Worm (Caenorhabditis elegans): Measurements from ENCODE around the gene F45D11.14.

DNA sequence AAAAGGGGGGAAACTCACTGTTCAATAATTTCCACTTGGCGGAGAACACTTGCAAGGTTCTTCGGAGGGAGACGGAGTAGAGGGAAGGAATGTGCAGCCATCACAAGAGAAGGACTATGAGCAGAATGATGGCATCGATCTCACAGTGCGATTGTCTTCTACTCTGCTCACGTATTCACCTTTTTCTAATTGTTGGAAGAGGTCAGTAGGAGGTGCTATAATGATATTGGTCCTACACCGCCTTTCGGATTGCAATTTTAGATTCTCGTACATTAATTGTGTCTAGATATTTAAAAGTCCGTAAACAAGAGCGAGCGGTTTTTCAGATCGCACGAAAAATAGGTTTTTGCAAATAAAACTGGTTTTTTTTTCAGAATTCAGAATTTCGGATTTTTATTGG, 34.2 kb upstream of the F45D11.14 start, which contains the start of gene fbxb-39:
- TF ChIP-seq unc-39 (tag; optimal IDR thresholded peaks at IDR 0.05) (no peak), Y105C5A.15 (GFP tag; IDR thresholded peaks at IDR 0.05) (no peak), madf-5 (GFP tag; IDR thresholded peaks at IDR 0.05) (no peak), attf-4 (tag; optimal IDR thresholded peaks at IDR 0.05) (no peak), mep-1 (tag; optimal IDR thresholded peaks at IDR 0.05) (no peak), jun-1 (tag; optimal IDR thresholded peaks at IDR 0.05) (no peak), nhr-25 (tag; optimal IDR thresholded peaks at IDR 0.05; ENCODE audit: borderline replicate concordance, insufficient read depth) (no peak), ama-1 (optimal IDR thresholded peaks at IDR 0.05) (no peak), nhr-102 (tag; optimal IDR thresholded peaks at IDR 0.05) (no peak), ceh-82 (tag; optimal IDR thresholded peaks at IDR 0.05) (no peak)

Data from whole organism, L4 larva.